Worm (Caenorhabditis elegans) whole organism, young adult: Measurements from ENCODE around the gene C04H5.7.
A peak's percentile ranks its signal among the peaks of the same experiment; 100 is the strongest.

Experiments used
- B0261.1 ChIP-seq: sonication (generic microtip); optimal IDR thresholded peaks from 2 replicates; lab custom pipeline; 2016; ENCODE audit warnings: mild to moderate bottlenecking, missing genetic modification characterization, moderate library complexity, missing compliant biosample characterization
- B0336.3 ChIP-seq: fragments of 200-800 bp; sonication (Bioruptor generic); IDR thresholded peaks from 2 replicates; pipeline ENCODE4 v1.3.6; 2022; ENCODE audit warnings: missing genetic modification characterization, missing compliant biosample characterization
- F23B12.7 ChIP-seq: sonication (generic microtip); optimal IDR thresholded peaks from 2 replicates; lab custom pipeline; 2017; ENCODE audit warnings: missing genetic modification characterization, mild to moderate bottlenecking, missing compliant biosample characterization, antibody characterized with exemption, moderate library complexity; ENCODE audit not compliant: insufficient read depth
- F33H1.4 ChIP-seq: fragments of 200-800 bp; sonication (Bioruptor generic); IDR thresholded peaks from 2 replicates; pipeline ENCODE4 v1.3.6; 2022; ENCODE audit warnings: missing genetic modification reagents, missing genetic modification characterization, missing compliant biosample characterization
- K12H6.12 ChIP-seq: fragments of 200-800 bp; sonication (Bioruptor generic); optimal IDR thresholded peaks from 2 replicates; lab custom pipeline; 2018; ENCODE audit warnings: mild to moderate bottlenecking, missing genetic modification characterization, missing compliant biosample characterization
- T07F8.4 ChIP-seq: sonication (generic microtip); optimal IDR thresholded peaks from 2 replicates; lab custom pipeline; 2016; ENCODE audit warnings: mild to moderate bottlenecking, missing genetic modification characterization, moderate library complexity, missing compliant biosample characterization
- T26A5.8 ChIP-seq: sonication (generic microtip); optimal IDR thresholded peaks from 2 replicates; lab custom pipeline; 2016; ENCODE audit warnings: missing genetic modification characterization, missing compliant biosample characterization
- Y67H2A.10 ChIP-seq: fragments of 200-800 bp; sonication (Bioruptor generic); conservative IDR thresholded peaks from 2 replicates; pipeline ENCODE4 v1.3.6; 2022; ENCODE audit warnings: missing genetic modification reagents, missing genetic modification characterization, missing compliant biosample characterization
- Y95B8A.8 ChIP-seq: fragments of 200-800 bp; sonication (Bioruptor generic); IDR thresholded peaks from 2 replicates; pipeline ENCODE4 v1.3.6; 2022; ENCODE audit warnings: missing genetic modification reagents, missing genetic modification characterization, missing compliant biosample characterization
- athp-1 ChIP-seq: sonication (generic microtip); optimal IDR thresholded peaks from 2 replicates; lab custom pipeline; 2017; ENCODE audit warnings: mild to moderate bottlenecking, missing genetic modification characterization, missing compliant biosample characterization
- attf-3 ChIP-seq: fragments of 200-800 bp; sonication (Bioruptor generic); conservative IDR thresholded peaks from 2 replicates; pipeline ENCODE4 v1.3.6; 2022; ENCODE audit warnings: missing genetic modification reagents, missing genetic modification characterization, missing compliant biosample characterization
- ccch-3 ChIP-seq: fragments of 200-800 bp; sonication (Bioruptor generic); optimal IDR thresholded peaks from 2 replicates; lab custom pipeline; 2018; ENCODE audit warnings: mild to moderate bottlenecking, missing genetic modification characterization, missing compliant biosample characterization
- cebp-1 ChIP-seq, 2 experiments: fragments of 200-800 bp in 1 of 2; sonication (Bioruptor generic) in 1 of 2; sonication (generic microtip) in 1 of 2; IDR thresholded peaks in 1 of 2; optimal IDR thresholded peaks in 1 of 2; 2 replicates each; pipeline versions ENCODE4 v1.3.6 to Lab custom; 2017 to 2022; ENCODE audit warnings: missing compliant biosample characterization in 2 of 2, missing genetic modification characterization in 2 of 2, mild to moderate bottlenecking in 1 of 2, missing genetic modification reagents in 1 of 2, moderate library complexity in 1 of 2
- ceh-100 ChIP-seq: fragments of 200-800 bp; sonication (Bioruptor generic); IDR thresholded peaks from 2 replicates; pipeline ENCODE4 v1.3.6; 2022; ENCODE audit warnings: missing genetic modification reagents, missing genetic modification characterization, missing compliant biosample characterization
- ceh-27 ChIP-seq: fragments of 200-800 bp; sonication (Bioruptor generic); optimal IDR thresholded peaks from 2 replicates; lab custom pipeline; 2018; ENCODE audit warnings: mild to moderate bottlenecking, missing genetic modification characterization, moderate library complexity, missing compliant biosample characterization
- ceh-91 ChIP-seq: fragments of 200-800 bp; sonication (Bioruptor generic); IDR thresholded peaks from 2 replicates; pipeline ENCODE4 v1.3.6; 2022; ENCODE audit warnings: missing genetic modification reagents, missing genetic modification characterization, missing compliant biosample characterization
- dox-1 ChIP-seq: fragments of 200-800 bp; sonication (Bioruptor generic); IDR thresholded peaks from 2 replicates; pipeline ENCODE4 v1.3.6; 2022; ENCODE audit warnings: missing genetic modification reagents, missing genetic modification characterization, missing compliant biosample characterization
- dpff-1 ChIP-seq: sonication (generic microtip); optimal IDR thresholded peaks from 2 replicates; lab custom pipeline; 2017; ENCODE audit warnings: mild to moderate bottlenecking, missing genetic modification characterization, missing compliant biosample characterization
- hlh-26 ChIP-seq: fragments of 200-800 bp; sonication (Bioruptor generic); conservative IDR thresholded peaks from 2 replicates; pipeline ENCODE4 v1.3.6; 2022; ENCODE audit warnings: missing genetic modification reagents, missing genetic modification characterization, missing compliant biosample characterization
- let-526 ChIP-seq: fragments of 200-800 bp; sonication (Bioruptor generic); IDR thresholded peaks from 2 replicates; pipeline ENCODE4 v1.3.6; 2022; ENCODE audit warnings: missing genetic modification reagents, missing genetic modification characterization, missing compliant biosample characterization
- lsl-1 ChIP-seq: fragments of 200-800 bp; sonication (Bioruptor generic); optimal IDR thresholded peaks from 2 replicates; lab custom pipeline; 2018; ENCODE audit warnings: mild to moderate bottlenecking, missing genetic modification characterization, moderate library complexity, missing compliant biosample characterization
- madf-10 ChIP-seq: sonication (generic microtip); optimal IDR thresholded peaks from 2 replicates; lab custom pipeline; 2016; ENCODE audit warnings: mild to moderate bottlenecking, missing genetic modification characterization, missing compliant biosample characterization
- madf-6 ChIP-seq: fragments of 200-800 bp; sonication (Bioruptor generic); IDR thresholded peaks from 2 replicates; pipeline ENCODE4 v1.3.6; 2022; ENCODE audit warnings: missing genetic modification reagents, missing genetic modification characterization, missing compliant biosample characterization
- madf-8 ChIP-seq: fragments of 200-800 bp; sonication (Bioruptor generic); conservative IDR thresholded peaks from 2 replicates; pipeline ENCODE4 v1.3.6; 2022; ENCODE audit warnings: missing genetic modification reagents, missing genetic modification characterization, missing compliant biosample characterization
- nhr-80 ChIP-seq: sonication (generic microtip); optimal IDR thresholded peaks from 2 replicates; lab custom pipeline; 2016; ENCODE audit warnings: missing genetic modification characterization, missing compliant biosample characterization
- pbrm-1 ChIP-seq: fragments of 200-800 bp; sonication (Bioruptor generic); IDR thresholded peaks from 2 replicates; pipeline ENCODE4 v1.3.6; 2022; ENCODE audit warnings: missing genetic modification reagents, missing genetic modification characterization, missing compliant biosample characterization
- rcor-1 ChIP-seq: fragments of 200-800 bp; sonication (Bioruptor generic); IDR thresholded peaks from 2 replicates; pipeline ENCODE4 v1.3.6; 2022; ENCODE audit warnings: missing genetic modification reagents, missing genetic modification characterization, missing compliant biosample characterization
- snpc-1.3 ChIP-seq: sonication (generic microtip); optimal IDR thresholded peaks from 2 replicates; lab custom pipeline; 2017; ENCODE audit warnings: missing genetic modification characterization, mild to moderate bottlenecking, missing compliant biosample characterization, antibody characterized with exemption, moderate library complexity, missing genotype, missing genetic modification reagents; ENCODE audit not compliant: insufficient read depth
- tbp1 ChIP-seq: fragments of 200-800 bp; sonication (Bioruptor generic); optimal IDR thresholded peaks from 2 replicates; lab custom pipeline; 2018; ENCODE audit warnings: mild to moderate bottlenecking, missing genetic modification characterization, missing compliant biosample characterization
- unc-62 ChIP-seq: fragments of 150-350 bp; optimal IDR thresholded peaks from 2 replicates; lab custom pipeline; 2014; ENCODE audit warnings: missing biosample characterization, missing genetic modification reagents, missing genetic modification characterization
- zim-3 ChIP-seq: sonication (generic microtip); optimal IDR thresholded peaks from 2 replicates; lab custom pipeline; 2017; ENCODE audit warnings: mild to moderate bottlenecking, missing genetic modification characterization, moderate library complexity, missing compliant biosample characterization
- ztf-18 ChIP-seq: sonication (generic microtip); optimal IDR thresholded peaks from 2 replicates; lab custom pipeline; 2016; ENCODE audit warnings: missing genotype, mild to moderate bottlenecking, missing genetic modification characterization, missing compliant biosample characterization
- ztf-3 ChIP-seq: fragments of 200-800 bp; sonication (Bioruptor generic); optimal IDR thresholded peaks from 2 replicates; lab custom pipeline; 2018; ENCODE audit warnings: mild to moderate bottlenecking, missing genetic modification characterization, missing compliant biosample characterization

C04H5.7 gene

ce11 chrII:14528233-14528802 lies 9.4 kb upstream of the C04H5.7 start, which contains the start of the genes F57C2.5 and spat-1 (continued):
- peak; percentile 42; the same call in 1 of the 2 replicates for TF ChIP-seq F33H1.4 (GFP tag; lab: Robert Waterston, UW)
- peak; percentile 42 for TF ChIP-seq ztf-18 (tag; lab: Kevin White, UChicago)
- TF ChIP-seq pbrm-1 (GFP tag; lab: Robert Waterston, UW), result no peak
- TF ChIP-seq B0261.1 (tag; lab: Kevin White, UChicago), result peak; percentile 18
- peak; percentile 44 for TF ChIP-seq tbp1
- TF ChIP-seq F23B12.7 (tag; lab: Kevin White, UChicago), result peak; percentile 47
- peak; percentile 62 for TF ChIP-seq nhr-80 (tag; lab: Kevin White, UChicago)
- peak; percentile 41; the same call in 1 of the 2 replicates for TF ChIP-seq madf-6 (GFP tag; lab: Robert Waterston, UW)
- 0 out of 2 replicates have a peak, but pooled peaks have one; percentile 10 for TF ChIP-seq let-526 (GFP tag; lab: Robert Waterston, UW)
- TF ChIP-seq ceh-27 (GFP tag; lab: Kevin White, UChicago), result peak; percentile 59
- TF ChIP-seq K12H6.12 (tag; lab: Kevin White, UChicago), result peak; percentile 76
- TF ChIP-seq zim-3, result no peak
- 0 out of 2 replicates have a peak, but pooled peaks have one; percentile 10 for TF ChIP-seq rcor-1 (GFP tag; lab: Robert Waterston, UW)
- TF ChIP-seq ccch-3 (GFP tag; lab: Kevin White, UChicago), result peak; percentile 66
- peak; percentile 76 for TF ChIP-seq ceh-91 (GFP tag; lab: Robert Waterston, UW)
- 0 out of 2 replicates have a peak, but pooled peaks have one; percentile 19 for TF ChIP-seq Y95B8A.8 (GFP tag; lab: Robert Waterston, UW)
- TF ChIP-seq ceh-100 (GFP tag; lab: Robert Waterston, UW), result peak; percentile 97
- TF ChIP-seq madf-10 (tag; lab: Kevin White, UChicago), result peak; percentile 80
- peak; percentile 36 for TF ChIP-seq snpc-1.3 (tag; lab: Kevin White, UChicago)
- no peak for TF ChIP-seq unc-62 (GFP tag; lab: Kevin White, UChicago)
- TF ChIP-seq dox-1 (GFP tag; lab: Robert Waterston, UW), result peak; percentile 68; the same call in 1 of the 2 replicates
- TF ChIP-seq attf-3 (GFP tag; lab: Robert Waterston, UW), result peak; percentile 24; the same call in 1 of the 2 replicates
- TF ChIP-seq lsl-1, result peak; percentile 88
- TF ChIP-seq B0336.3, result 0 out of 2 replicates have a peak, but pooled peaks have one; percentile 23
- TF ChIP-seq athp-1 (tag; lab: Kevin White, UChicago), result peak; percentile 36
- no peak for TF ChIP-seq cebp-1 (GFP tag; IDR thresholded peaks at IDR 0.05; lab: Robert Waterston, UW)
- TF ChIP-seq cebp-1 (tag; optimal IDR thresholded peaks at IDR 0.05; lab: Kevin White, UChicago), result peak; percentile 49
- no peak for TF ChIP-seq dpff-1 (tag; lab: Kevin White, UChicago)
- peak; percentile 12; the same call in 1 of the 2 replicates for TF ChIP-seq madf-8

ce11 chrII:14534000-14534399 lies 3.7 kb upstream of the C04H5.7 start, which contains the start of gene C04H5.1:
TSS of gene C04H5.1 (plus strand) at chrII:14534300.
- TF ChIP-seq hlh-26 (GFP tag; lab: Robert Waterston, UW) (no peak), T26A5.8 (tag; lab: Kevin White, UChicago) (no peak), ceh-27 (GFP tag; lab: Kevin White, UChicago) (no peak)

ce11 chrII:14540551-14540950 lies 2.8 kb downstream of the C04H5.7 start:
- TF ChIP-seq T07F8.4 (no peak), ztf-3 (GFP tag; lab: Kevin White, UChicago) (no peak), Y67H2A.10 (GFP tag; lab: Robert Waterston, UW) (no peak)
